Worm (Caenorhabditis elegans) whole organism, L3 larva: Measurements from ENCODE around the gene Y43C5A.2.

ENCODE experiments used
- aly-2 ChIP-seq: fragments of 150-350 bp; optimal IDR thresholded peaks from 2 replicates; lab custom pipeline; 2014; ENCODE audit warnings: missing biosample characterization, missing genetic modification characterization
- ceh-82 ChIP-seq: fragments of 150-350 bp; optimal IDR thresholded peaks from 2 replicates; lab custom pipeline; 2014; ENCODE audit warnings: missing biosample characterization, missing genetic modification characterization
- mdl-1 ChIP-seq: fragments of 150-350 bp; optimal IDR thresholded peaks from 2 replicates; lab custom pipeline; 2014; ENCODE audit warnings: missing biosample characterization, missing genetic modification characterization
- nfya-1 ChIP-seq: sonication (generic microtip); optimal IDR thresholded peaks from 2 replicates; lab custom pipeline; 2017; ENCODE audit warnings: missing genetic modification characterization, mild to moderate bottlenecking, missing compliant biosample characterization, antibody characterized with exemption, moderate library complexity; ENCODE audit not compliant: insufficient read depth
- nhr-12 ChIP-seq: fragments of 150-350 bp; optimal IDR thresholded peaks from 2 replicates; lab custom pipeline; 2014; ENCODE audit warnings: missing biosample characterization, missing genetic modification characterization
- nhr-76 ChIP-seq: fragments of 150-350 bp; sonication (generic microtip); optimal IDR thresholded peaks from 5 replicates; lab custom pipeline; 2014; ENCODE audit warnings: missing biosample characterization, missing genetic modification characterization
- snpc-4 ChIP-seq: fragments of 150-350 bp; optimal IDR thresholded peaks from 2 replicates; lab custom pipeline; 2014; ENCODE audit warnings: missing biosample characterization, missing genetic modification characterization
- unc-39 ChIP-seq: sonication (generic microtip); optimal IDR thresholded peaks from 4 replicates; lab custom pipeline; 2017; ENCODE audit warnings: missing biosample characterization, missing genetic modification characterization

DNA sequence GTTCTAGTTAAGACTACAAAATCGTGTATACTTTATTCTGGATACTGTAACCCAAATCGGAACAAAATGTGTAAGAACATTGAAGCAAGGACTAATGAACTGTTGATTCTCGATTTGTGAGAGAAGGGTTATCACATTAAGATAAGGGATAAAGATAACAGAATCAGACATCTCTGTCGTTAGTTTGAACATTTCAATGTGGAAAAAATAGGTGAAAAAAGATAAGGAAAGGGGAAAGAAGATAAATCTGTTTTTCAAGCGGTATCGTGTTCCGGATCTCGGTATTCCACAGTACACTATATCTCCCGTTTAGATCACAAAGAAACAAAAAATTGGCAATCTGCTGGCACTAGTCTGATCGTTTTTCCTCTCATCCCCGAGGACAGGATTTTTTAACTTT, 8.6 kb upstream of the Y43C5A.2 start:
- TF ChIP-seq mdl-1 (no peak), snpc-4 (tag; lab: Kevin White, UChicago) (no peak), nfya-1 (tag; lab: Kevin White, UChicago) (no peak), ceh-82 (no peak), unc-39 (no peak), nhr-76 (no peak), aly-2 (tag; lab: Kevin White, UChicago) (no peak), nhr-12 (no peak)
